Fruit fly (Drosophila melanogaster) whole organism, prepupa: ENCODE results near the gene Jon25Bii.
A peak's percentile ranks its signal among the peaks of the same experiment; 100 is the strongest.

Experiments used
- CG10631 ChIP-seq: fragments of 200-800 bp; sonication (Bioruptor generic); optimal IDR thresholded peaks from 2 replicates; lab custom pipeline; 2016; ENCODE audit warnings: missing biosample characterization, missing genetic modification characterization
- CG10669 ChIP-seq: fragments of 200-800 bp; sonication (Bioruptor generic); optimal IDR thresholded peaks from 3 replicates; lab custom pipeline; 2018; ENCODE audit warnings: missing biosample characterization, mild to moderate bottlenecking, missing genetic modification characterization, moderate library complexity
- CG11294 ChIP-seq: fragments of 200-800 bp; sonication (Bioruptor generic); IDR thresholded peaks from 2 replicates; pipeline ENCODE4 v1.3.6; 2022; ENCODE audit warnings: missing biosample characterization, missing genetic modification characterization
- CG11902 ChIP-seq: fragments of 200-800 bp; sonication (Bioruptor generic); optimal IDR thresholded peaks from 3 replicates; lab custom pipeline; 2016; ENCODE audit warnings: missing biosample characterization, missing genetic modification characterization
- CG15336 ChIP-seq: fragments of 200-800 bp; sonication (Bioruptor generic); IDR thresholded peaks from 2 replicates; pipeline ENCODE4 v1.3.6; 2022; ENCODE audit warnings: missing biosample characterization, missing genetic modification characterization
- CG1621 ChIP-seq: fragments of 200-800 bp; sonication (Bioruptor generic); optimal IDR thresholded peaks from 3 replicates; lab custom pipeline; 2018; ENCODE audit warnings: missing biosample characterization, mild to moderate bottlenecking, missing genetic modification characterization
- CG16779 ChIP-seq: fragments of 200-800 bp; sonication (Bioruptor generic); optimal IDR thresholded peaks from 3 replicates; lab custom pipeline; 2017; ENCODE audit warnings: missing biosample characterization, mild to moderate bottlenecking, missing genetic modification characterization
- CG31627 ChIP-seq: fragments of 200-800 bp; sonication (Bioruptor generic); optimal IDR thresholded peaks from 3 replicates; lab custom pipeline; 2016; ENCODE audit warnings: missing biosample characterization, missing genetic modification characterization
- CG4318 ChIP-seq: fragments of 200-800 bp; sonication (Bioruptor generic); optimal IDR thresholded peaks from 3 replicates; lab custom pipeline; 2017; ENCODE audit warnings: missing biosample characterization, mild to moderate bottlenecking, missing genetic modification characterization
- CG6163 ChIP-seq: fragments of 200-800 bp; sonication (Bioruptor generic); IDR thresholded peaks from 3 replicates; pipeline ENCODE4 v1.3.6; 2022; ENCODE audit warnings: missing biosample characterization, missing genetic modification characterization
- CG6792 ChIP-seq: fragments of 200-800 bp; sonication (Bioruptor generic); optimal IDR thresholded peaks from 3 replicates; lab custom pipeline; 2016; ENCODE audit warnings: missing biosample characterization, missing genetic modification characterization
- CG6854 ChIP-seq: fragments of 200-800 bp; sonication (Bioruptor generic); optimal IDR thresholded peaks from 2 replicates; lab custom pipeline; 2017; ENCODE audit warnings: missing biosample characterization, mild to moderate bottlenecking, missing genetic modification characterization
- CG8319 ChIP-seq: fragments of 200-800 bp; sonication (Bioruptor generic); optimal IDR thresholded peaks from 3 replicates; lab custom pipeline; 2016; ENCODE audit warnings: missing biosample characterization, missing genetic modification characterization
- CG8632 ChIP-seq: fragments of 200-800 bp; sonication (Bioruptor generic); optimal IDR thresholded peaks from 3 replicates; lab custom pipeline; 2016; ENCODE audit warnings: missing biosample characterization, missing genetic modification characterization
- CG9139 ChIP-seq: fragments of 200-800 bp; sonication (Bioruptor generic); optimal IDR thresholded peaks from 3 replicates; lab custom pipeline; 2017; ENCODE audit warnings: missing biosample characterization, mild to moderate bottlenecking, missing genetic modification characterization
- Eip75B ChIP-seq: fragments of 200-800 bp; sonication (Bioruptor generic); optimal IDR thresholded peaks from 3 replicates; lab custom pipeline; 2016; ENCODE audit warnings: missing biosample characterization, missing genetic modification characterization
- Eip93F ChIP-seq: fragments of 200-800 bp; sonication (Bioruptor generic); optimal IDR thresholded peaks from 2 replicates; lab custom pipeline; 2016; ENCODE audit warnings: missing biosample characterization, mild to moderate bottlenecking, missing genetic modification characterization
- Ets96B ChIP-seq: fragments of 200-800 bp; optimal IDR thresholded peaks from 2 replicates; lab custom pipeline; 2019; ENCODE audit warnings: missing biosample characterization, mild to moderate bottlenecking, missing genetic modification characterization, moderate library complexity
- Gug ChIP-seq: fragments of 200-800 bp; sonication (Bioruptor generic); IDR thresholded peaks from 2 replicates; pipeline ENCODE4 v1.3.6; 2022; ENCODE audit warnings: missing biosample characterization, missing genetic modification characterization
- Hr38 ChIP-seq: sonication (Bioruptor generic); optimal IDR thresholded peaks from 2 replicates; lab custom pipeline; 2016; ENCODE audit warnings: missing biosample characterization, missing genetic modification characterization
- Hr39 ChIP-seq: fragments of 200-800 bp; sonication (Bioruptor generic); optimal IDR thresholded peaks from 2 replicates; lab custom pipeline; 2016; ENCODE audit warnings: missing biosample characterization, missing genetic modification characterization
- Hr4 ChIP-seq: fragments of 200-800 bp; sonication (Bioruptor generic); optimal IDR thresholded peaks from 3 replicates; lab custom pipeline; 2016; ENCODE audit warnings: missing biosample characterization, missing genetic modification characterization
- Lpt ChIP-seq: fragments of 200-800 bp; sonication (Bioruptor generic); optimal IDR thresholded peaks from 3 replicates; lab custom pipeline; 2016; ENCODE audit warnings: missing biosample characterization, missing genetic modification characterization
- Met ChIP-seq: fragments of 200-800 bp; sonication (Bioruptor generic); optimal IDR thresholded peaks from 3 replicates; lab custom pipeline; 2016; ENCODE audit warnings: missing biosample characterization, missing genetic modification characterization
- OdsH ChIP-seq: fragments of 200-800 bp; sonication (Bioruptor generic); optimal IDR thresholded peaks from 3 replicates; lab custom pipeline; 2016; ENCODE audit warnings: missing biosample characterization, missing genetic modification characterization
- Smox ChIP-seq: fragments of 200-800 bp; sonication (Bioruptor generic); optimal IDR thresholded peaks from 3 replicates; lab custom pipeline; 2016; ENCODE audit warnings: missing biosample characterization, missing genetic modification characterization
- Sox102F ChIP-seq: fragments of 200-800 bp; sonication (Bioruptor generic); optimal IDR thresholded peaks from 2 replicates; lab custom pipeline; 2016; ENCODE audit warnings: missing biosample characterization, mild to moderate bottlenecking, missing genetic modification characterization
- Sox14 ChIP-seq: fragments of 200-800 bp; sonication (Bioruptor generic); optimal IDR thresholded peaks from 3 replicates; lab custom pipeline; 2016; ENCODE audit warnings: missing biosample characterization, missing genetic modification characterization
- Sox15 ChIP-seq: fragments of 200-800 bp; sonication (Bioruptor generic); optimal IDR thresholded peaks from 3 replicates; lab custom pipeline; 2016; ENCODE audit warnings: missing biosample characterization, missing genetic modification characterization
- cyc ChIP-seq: fragments of 200-800 bp; sonication (Bioruptor generic); optimal IDR thresholded peaks from 3 replicates; lab custom pipeline; 2016; ENCODE audit warnings: missing biosample characterization, missing genetic modification characterization
- dac ChIP-seq: fragments of 200-800 bp; sonication (Bioruptor generic); optimal IDR thresholded peaks from 2 replicates; lab custom pipeline; 2017; ENCODE audit warnings: missing biosample characterization, mild to moderate bottlenecking, missing genetic modification characterization
- dsx ChIP-seq: fragments of 200-800 bp; optimal IDR thresholded peaks from 3 replicates; lab custom pipeline; 2019; ENCODE audit warnings: missing biosample characterization, mild to moderate bottlenecking, missing genetic modification characterization, moderate library complexity; ENCODE audit not compliant: poor library complexity, severe bottlenecking
- eg ChIP-seq: fragments of 200-800 bp; sonication (Bioruptor generic); IDR thresholded peaks from 3 replicates; pipeline ENCODE4 v1.3.6; 2022; ENCODE audit warnings: missing biosample characterization, missing genetic modification characterization
- esn ChIP-seq: fragments of 200-800 bp; sonication (Bioruptor generic); optimal IDR thresholded peaks from 2 replicates; lab custom pipeline; 2016; ENCODE audit warnings: missing biosample characterization, mild to moderate bottlenecking, missing genetic modification characterization, moderate library complexity
- fd59A ChIP-seq: fragments of 200-800 bp; sonication (Bioruptor generic); optimal IDR thresholded peaks from 2 replicates; lab custom pipeline; 2017; ENCODE audit warnings: missing biosample characterization, mild to moderate bottlenecking, missing genetic modification characterization, missing genetic modification reagents
- fd85E ChIP-seq: fragments of 200-800 bp; sonication (Bioruptor generic); optimal IDR thresholded peaks from 3 replicates; lab custom pipeline; 2016; ENCODE audit warnings: missing biosample characterization, missing genetic modification characterization
- net ChIP-seq: fragments of 200-800 bp; sonication (Bioruptor generic); optimal IDR thresholded peaks from 3 replicates; lab custom pipeline; 2016; ENCODE audit warnings: missing biosample characterization, missing genetic modification characterization
- pdm3 ChIP-seq: fragments of 200-800 bp; sonication (Bioruptor generic); optimal IDR thresholded peaks from 3 replicates; lab custom pipeline; 2016; ENCODE audit warnings: missing biosample characterization, missing genetic modification characterization
- salr ChIP-seq, 2 experiments: fragments of 200-800 bp; sonication (Bioruptor generic); optimal IDR thresholded peaks; 3 replicates each; lab custom pipeline; 2016 to 2018; ENCODE audit warnings: missing biosample characterization in 2 of 2, missing genetic modification characterization in 2 of 2, mild to moderate bottlenecking in 1 of 2
- spab ChIP-seq: fragments of 200-800 bp; sonication (Bioruptor generic); optimal IDR thresholded peaks from 2 replicates; lab custom pipeline; 2017; ENCODE audit warnings: missing biosample characterization, mild to moderate bottlenecking, missing genetic modification characterization, missing genetic modification reagents
- ss ChIP-seq, 2 experiments: fragments of 200-800 bp; sonication (Bioruptor generic); optimal IDR thresholded peaks; 2 replicates in 1 of 2; 3 replicates in 1 of 2; lab custom pipeline; 2017 to 2018; ENCODE audit warnings: mild to moderate bottlenecking in 2 of 2, missing biosample characterization in 2 of 2, missing genetic modification characterization in 2 of 2, moderate library complexity in 1 of 2
- svp ChIP-seq: fragments of 200-800 bp; sonication (Bioruptor generic); peaks from one replicate; lab custom pipeline; 2016; ENCODE audit warnings: missing biosample characterization, missing genetic modification characterization
- topi ChIP-seq: fragments of 200-800 bp; sonication (Bioruptor generic); optimal IDR thresholded peaks from 3 replicates; lab custom pipeline; 2016; ENCODE audit warnings: missing biosample characterization, missing genetic modification characterization
- vri ChIP-seq: fragments of 200-800 bp; sonication (Bioruptor generic); optimal IDR thresholded peaks from 3 replicates; lab custom pipeline; 2016; ENCODE audit warnings: missing biosample characterization, mild to moderate bottlenecking, missing genetic modification characterization

The Jon25Bii gene

DNA sequence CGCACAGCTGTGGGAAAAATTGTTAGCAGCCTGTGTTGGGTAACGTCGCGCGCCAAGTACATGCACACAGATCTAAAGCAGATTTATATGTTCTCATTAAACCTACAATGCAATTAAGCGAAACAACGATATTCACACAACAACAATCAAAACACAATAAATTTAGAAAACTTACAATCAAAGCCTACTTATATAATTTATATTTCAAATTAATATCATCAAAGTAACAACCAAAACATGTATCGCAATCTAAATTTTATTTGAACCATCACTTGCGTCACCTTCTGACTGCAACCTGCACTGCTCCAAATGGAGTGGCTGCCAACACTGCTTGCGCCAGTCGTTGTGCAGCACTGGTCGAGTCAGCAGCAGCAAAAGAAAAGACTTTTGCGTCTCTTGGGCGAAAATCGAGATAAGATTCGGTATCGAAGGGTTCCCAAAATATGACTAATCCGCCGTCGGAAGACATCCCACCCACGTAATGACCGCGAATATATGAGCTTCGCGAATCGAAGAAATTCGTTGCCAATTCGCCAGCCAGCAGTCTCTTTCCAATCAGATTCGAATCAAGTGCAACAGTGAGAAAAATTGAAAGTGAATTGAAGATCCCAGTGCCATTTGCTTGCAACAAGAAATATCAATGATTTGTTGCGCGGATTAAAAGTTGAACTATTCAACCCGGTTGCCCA is 28.5 kb upstream of the Jon25Bii start, which contains the start of the genes CG8892 and CG34126 (continued):
- TF ChIP-seq Sox102F (GFP tag; lab: Kevin White, UChicago) (peak; percentile 96), Met (GFP tag; lab: Kevin White, UChicago) (peak; percentile 95), salr (GFP tag; optimal IDR thresholded peaks at IDR 0.05; lab: Kevin White, UChicago) (peak; percentile 91 to 96), Eip93F (peak; percentile 87), OdsH (GFP tag; lab: Kevin White, UChicago) (peak; percentile 99), CG4318 (peak; percentile 96), CG16779 (tag; lab: Kevin White, UChicago) (peak; percentile 82), Ets96B (tag; lab: Kevin White, UChicago) (peak; percentile 92), dsx (GFP tag; lab: Kevin White, UChicago) (peak; percentile 89), CG10631 (GFP tag; lab: Kevin White, UChicago) (peak; percentile 99), vri (GFP tag; lab: Kevin White, UChicago) (peak; percentile 95), net (peak; percentile 94), CG15336 (GFP tag; lab: Robert Waterston, UW) (peak; percentile 84), Sox14 (GFP tag; lab: Kevin White, UChicago) (peak; percentile 97), svp (peak; percentile 97), Eip75B (GFP tag; lab: Kevin White, UChicago) (peak; percentile 96), Hr39 (peak; percentile 98), CG10669 (GFP tag; lab: Kevin White, UChicago) (peak; percentile 95), fd85E (GFP tag; lab: Kevin White, UChicago) (peak; percentile 90), CG31627 (GFP tag; lab: Kevin White, UChicago) (peak; percentile 99), topi (GFP tag; lab: Kevin White, UChicago) (peak; percentile 97), CG8632 (peak; percentile 95), esn (peak; percentile 98)

DNA sequence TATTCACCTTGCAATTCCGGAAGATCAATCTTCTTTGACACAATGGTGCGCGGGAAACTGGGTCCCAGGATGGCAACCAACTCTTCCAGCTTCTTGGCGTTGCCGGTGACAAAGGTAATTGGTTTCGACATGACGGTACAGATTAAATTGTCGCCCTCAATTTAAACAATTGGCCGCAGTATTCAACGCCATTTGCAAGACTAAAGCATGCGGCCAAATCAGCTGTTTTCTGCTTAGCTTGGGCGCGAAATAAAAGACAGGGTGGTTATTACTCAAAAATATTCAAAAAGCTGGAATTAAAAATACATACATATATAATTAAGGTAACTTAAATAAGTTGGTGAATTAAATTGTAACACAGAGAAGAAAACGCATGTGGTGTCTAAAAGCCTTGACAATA is 26.2 kb upstream of the Jon25Bii start, which contains the start of gene CG8891:
Gene CG8891, minus strand, starts transcription at position 242 of the 400 bp plus-strand sequence.
- TF ChIP-seq fd59A (no peak), fd85E (GFP tag; lab: Kevin White, UChicago) (no peak), dac (GFP tag; lab: Kevin White, UChicago) (no peak), Sox15 (GFP tag; lab: Kevin White, UChicago) (no peak), CG9139 (GFP tag; lab: Kevin White, UChicago) (no peak), Lpt (no peak)

DNA sequence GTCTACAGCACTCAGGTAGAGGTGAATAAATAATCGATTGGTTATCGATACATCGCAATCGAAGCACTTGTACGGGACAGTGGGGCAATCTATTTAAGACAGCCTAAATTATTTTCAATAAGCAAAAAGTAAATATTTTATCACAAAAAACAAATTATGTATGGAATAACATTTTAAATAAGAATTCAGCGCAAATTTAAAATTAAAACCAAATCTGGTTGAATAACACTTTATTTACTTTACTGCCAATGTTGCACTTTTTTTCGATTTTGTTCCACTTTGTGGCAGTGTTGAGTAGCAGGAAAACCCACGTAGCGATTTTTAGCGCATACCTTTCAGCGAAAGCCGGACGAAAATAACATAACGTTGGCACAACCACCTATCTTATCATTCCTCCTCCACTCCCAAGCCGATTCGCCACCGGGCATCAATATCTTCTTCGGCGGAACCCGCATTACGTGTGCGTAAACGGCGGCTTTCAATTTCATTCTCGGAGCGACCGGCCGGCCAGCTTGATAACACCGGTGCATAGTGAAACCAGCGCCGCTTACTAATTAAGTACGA is 24.1 kb upstream of the Jon25Bii start, which contains the start of the genes Gmd and CG3792:
Gene Gmd, minus strand, starts transcription at position 36 of the 564 bp plus-strand sequence.
Gene CG3792, plus strand, starts transcription at position 325 of the 564 bp plus-strand sequence.
- TF ChIP-seq Hr39 (peak; percentile 94), vri (GFP tag; lab: Kevin White, UChicago) (peak; percentile 91), svp (no peak), CG11902 (peak; percentile 91), cyc (peak; percentile 95), CG10631 (GFP tag; lab: Kevin White, UChicago) (no peak), dsx (GFP tag; lab: Kevin White, UChicago) (peak; percentile 91), CG6854 (GFP tag; lab: Kevin White, UChicago) (peak; percentile 73), CG1621 (peak; percentile 90), CG6163 (peak; percentile 91), CG8319 (GFP tag; lab: Kevin White, UChicago) (peak; percentile 93), CG8632 (peak; percentile 92), CG16779 (tag; lab: Kevin White, UChicago) (no peak), eg (GFP tag; lab: Robert Waterston, UW) (peak; percentile 97), topi (GFP tag; lab: Kevin White, UChicago) (peak; percentile 95), Hr38 (GFP tag; lab: Kevin White, UChicago) (peak; percentile 74), Met (GFP tag; lab: Kevin White, UChicago) (no peak), CG9139 (GFP tag; lab: Kevin White, UChicago) (no peak), Gug (GFP tag; lab: Robert Waterston, UW) (peak; percentile 93), fd59A (peak; percentile 84), Eip75B (GFP tag; lab: Kevin White, UChicago) (peak; percentile 94), Sox14 (GFP tag; lab: Kevin White, UChicago) (peak; percentile 95), Smox (GFP tag; lab: Kevin White, UChicago) (no peak), pdm3 (GFP tag; lab: Kevin White, UChicago) (no peak), OdsH (GFP tag; lab: Kevin White, UChicago) (no peak), ss (GFP tag; optimal IDR thresholded peaks at IDR 0.05; lab: Kevin White, UChicago) (no peak), CG6792 (GFP tag; lab: Kevin White, UChicago) (peak; percentile 92), dac (GFP tag; lab: Kevin White, UChicago) (peak; percentile 65), Sox102F (GFP tag; lab: Kevin White, UChicago) (no peak), spab (GFP tag; lab: Kevin White, UChicago) (no peak), Hr4 (GFP tag; lab: Kevin White, UChicago) (no peak), CG11294 (GFP tag; lab: Robert Waterston, UW) (peak; percentile 93)
